Worm (Caenorhabditis elegans) whole organism, L1 larva: ENCODE results near the gene egl-21.
A peak's percentile ranks its signal among the peaks of the same experiment; 100 is the strongest.

Experiments
- C16A3.4 ChIP-seq: fragments of 150-350 bp; optimal IDR thresholded peaks from 2 replicates; lab custom pipeline; 2014; ENCODE audit warnings: missing biosample characterization, missing genetic modification characterization
- C34B4.2 ChIP-seq: sonication (generic microtip); optimal IDR thresholded peaks from 2 replicates; lab custom pipeline; 2017; ENCODE audit warnings: mild to moderate bottlenecking, missing genetic modification characterization, missing compliant biosample characterization
- F16B12.6 ChIP-seq: fragments of 150-350 bp; optimal IDR thresholded peaks from 2 replicates; lab custom pipeline; 2014; ENCODE audit warnings: missing biosample characterization, missing genetic modification characterization
- Y116A8C.19 ChIP-seq: sonication (generic microtip); optimal IDR thresholded peaks from 2 replicates; lab custom pipeline; 2016; ENCODE audit warnings: missing compliant biosample characterization, missing genetic modification characterization, borderline replicate concordance
- aha-1 ChIP-seq: fragments of 150-350 bp; optimal IDR thresholded peaks from 2 replicates; lab custom pipeline; 2014; ENCODE audit warnings: missing biosample characterization, missing genetic modification characterization
- aly-2 ChIP-seq: fragments of 150-350 bp; optimal IDR thresholded peaks from 2 replicates; lab custom pipeline; 2014; ENCODE audit warnings: missing biosample characterization, missing genetic modification characterization
- ama-1 ChIP-seq: fragments of 150-350 bp; optimal IDR thresholded peaks from 2 replicates; lab custom pipeline; 2014
- blmp-1 ChIP-seq: fragments of 150-350 bp; optimal IDR thresholded peaks from 2 replicates; lab custom pipeline; 2014; ENCODE audit warnings: missing biosample characterization, missing genetic modification characterization
- ceh-63 ChIP-seq: fragments of 200-800 bp; sonication (Bioruptor generic); optimal IDR thresholded peaks from 2 replicates; lab custom pipeline; 2018; ENCODE audit warnings: mild to moderate bottlenecking, missing genetic modification characterization, missing compliant biosample characterization
- ceh-8 ChIP-seq: fragments of 200-800 bp; sonication (Bioruptor generic); optimal IDR thresholded peaks from 2 replicates; lab custom pipeline; 2018; ENCODE audit warnings: mild to moderate bottlenecking, missing genetic modification characterization, moderate library complexity, missing compliant biosample characterization
- ceh-88 ChIP-seq: fragments of 200-800 bp; sonication (Bioruptor generic); IDR thresholded peaks from 2 replicates; pipeline ENCODE4 v1.3.6; 2022; ENCODE audit warnings: missing genetic modification characterization, missing compliant biosample characterization
- ces-1 ChIP-seq: fragments of 150-350 bp; optimal IDR thresholded peaks from 2 replicates; lab custom pipeline; 2014; ENCODE audit warnings: missing biosample characterization, missing genetic modification reagents, missing genetic modification characterization
- dsc-1 ChIP-seq: sonication (generic microtip); optimal IDR thresholded peaks from 2 replicates; lab custom pipeline; 2016; ENCODE audit warnings: mild to moderate bottlenecking, missing genetic modification characterization, missing compliant biosample characterization
- efl-1 ChIP-seq, 4 experiments: fragments of 150-350 bp; optimal IDR thresholded peaks in 3 of 4; peaks in 1 of 4; 1 replicate in 1 of 4; 2 replicates in 3 of 4; lab custom pipeline; 2014; ENCODE audit warnings: missing biosample characterization in 2 of 4, missing genetic modification characterization in 2 of 4, missing genetic modification reagents in 2 of 4
- egl-27 ChIP-seq, 2 experiments: fragments of 150-350 bp in 1 of 2; sonication (generic microtip); optimal IDR thresholded peaks; 3 replicates each; lab custom pipeline; 2017 to 2018; ENCODE audit warnings: missing biosample characterization in 2 of 2, missing genetic modification characterization in 2 of 2, missing genetic modification reagents in 2 of 2
- fkh-8 ChIP-seq: sonication (generic microtip); optimal IDR thresholded peaks from 2 replicates; lab custom pipeline; 2016; ENCODE audit warnings: mild to moderate bottlenecking, missing genetic modification characterization, missing compliant biosample characterization
- fos-1 ChIP-seq: fragments of 150-350 bp; optimal IDR thresholded peaks from 2 replicates; lab custom pipeline; 2014; ENCODE audit warnings: missing biosample characterization, missing genetic modification characterization
- hlh-17 ChIP-seq: fragments of 200-800 bp; sonication (Bioruptor generic); optimal IDR thresholded peaks from 2 replicates; lab custom pipeline; 2018; ENCODE audit warnings: missing genetic modification characterization, mild to moderate bottlenecking, missing compliant biosample characterization, moderate library complexity, borderline replicate concordance
- hpl-2 ChIP-seq: fragments of 150-350 bp; optimal IDR thresholded peaks from 2 replicates; lab custom pipeline; 2014; ENCODE audit warnings: missing biosample characterization, missing genetic modification reagents, missing genetic modification characterization
- irx-1 ChIP-seq: sonication (generic microtip); optimal IDR thresholded peaks from 2 replicates; lab custom pipeline; 2016; ENCODE audit warnings: missing genetic modification characterization, missing compliant biosample characterization
- isw-1 ChIP-seq: fragments of 200-800 bp; sonication (Bioruptor generic); IDR thresholded peaks from 2 replicates; pipeline ENCODE4 v1.3.6; 2022; ENCODE audit warnings: missing genetic modification characterization, missing compliant biosample characterization
- lin-13 ChIP-seq: fragments of 150-350 bp; optimal IDR thresholded peaks from 2 replicates; lab custom pipeline; 2014; ENCODE audit warnings: missing biosample characterization, missing genetic modification reagents, missing genetic modification characterization
- lin-15B ChIP-seq: fragments of 150-350 bp; sonication (generic microtip); optimal IDR thresholded peaks from 3 replicates; lab custom pipeline; 2014; ENCODE audit warnings: missing biosample characterization, missing genetic modification characterization
- lin-35 ChIP-seq, 2 experiments: fragments of 150-350 bp; optimal IDR thresholded peaks; 2 replicates each; lab custom pipeline; 2014; ENCODE audit warnings: missing biosample characterization in 2 of 2, missing genetic modification characterization in 2 of 2, missing genetic modification reagents in 2 of 2
- lin-39 ChIP-seq: fragments of 150-350 bp; optimal IDR thresholded peaks from 2 replicates; lab custom pipeline; 2014; ENCODE audit warnings: missing biosample characterization, missing genetic modification reagents, missing genetic modification characterization
- lsy-2 ChIP-seq, 2 experiments: fragments of 150-350 bp; optimal IDR thresholded peaks; 2 replicates each; lab custom pipeline; 2014; ENCODE audit warnings: missing biosample characterization in 2 of 2, missing genetic modification characterization in 2 of 2
- mdl-1 ChIP-seq, 2 experiments: fragments of 150-350 bp; optimal IDR thresholded peaks; 2 replicates each; lab custom pipeline; 2014 to 2017; ENCODE audit warnings: missing biosample characterization in 2 of 2, missing genetic modification characterization in 2 of 2, inconsistent platforms in 1 of 2
- mef-2 ChIP-seq: fragments of 150-350 bp; optimal IDR thresholded peaks from 2 replicates; lab custom pipeline; 2014; ENCODE audit warnings: missing biosample characterization, missing genetic modification characterization
- mep-1 ChIP-seq: fragments of 150-350 bp; optimal IDR thresholded peaks from 2 replicates; lab custom pipeline; 2014; ENCODE audit warnings: missing biosample characterization, missing genetic modification characterization
- nhr-11 ChIP-seq: fragments of 150-350 bp; optimal IDR thresholded peaks from 2 replicates; lab custom pipeline; 2014; ENCODE audit warnings: missing biosample characterization, missing genetic modification characterization
- nhr-19 ChIP-seq: fragments of 200-800 bp; sonication (Bioruptor generic); conservative IDR thresholded peaks from 2 replicates; pipeline ENCODE4 v1.3.6; 2022; ENCODE audit warnings: missing genetic modification characterization, missing compliant biosample characterization
- nhr-20 ChIP-seq: sonication (generic microtip); optimal IDR thresholded peaks from 2 replicates; lab custom pipeline; 2016; ENCODE audit warnings: mild to moderate bottlenecking, missing genetic modification characterization, missing compliant biosample characterization
- nhr-28 ChIP-seq: fragments of 150-350 bp; optimal IDR thresholded peaks from 2 replicates; lab custom pipeline; 2014; ENCODE audit warnings: missing biosample characterization, missing genetic modification characterization
- nhr-85 ChIP-seq: sonication (generic microtip); peaks from one replicate; lab custom pipeline; 2016; ENCODE audit warnings: missing genetic modification characterization, inconsistent platforms, missing compliant biosample characterization
- nhr-90 ChIP-seq: sonication (generic microtip); optimal IDR thresholded peaks from 2 replicates; lab custom pipeline; 2016; ENCODE audit warnings: mild to moderate bottlenecking, missing genetic modification characterization, missing compliant biosample characterization; ENCODE audit not compliant: poor library complexity
- pag-3 ChIP-seq: sonication (generic microtip); optimal IDR thresholded peaks from 2 replicates; lab custom pipeline; 2017; ENCODE audit warnings: missing genetic modification characterization, mild to moderate bottlenecking, missing compliant biosample characterization, antibody characterized with exemption, borderline replicate concordance; ENCODE audit not compliant: insufficient read depth
- skn-1 ChIP-seq: fragments of 150-350 bp; optimal IDR thresholded peaks from 2 replicates; lab custom pipeline; 2014; ENCODE audit warnings: missing biosample characterization, missing genetic modification characterization
- snpc-4 ChIP-seq: fragments of 150-350 bp; optimal IDR thresholded peaks from 2 replicates; lab custom pipeline; 2014; ENCODE audit warnings: missing biosample characterization, missing genetic modification characterization
- snu-23 ChIP-seq: sonication (generic microtip); optimal IDR thresholded peaks from 2 replicates; lab custom pipeline; 2016; ENCODE audit warnings: missing genetic modification characterization, missing compliant biosample characterization
- sox-4 ChIP-seq: sonication (generic microtip); optimal IDR thresholded peaks from 2 replicates; lab custom pipeline; 2016; ENCODE audit warnings: missing genetic modification characterization, missing compliant biosample characterization
- sup-37 ChIP-seq: fragments of 200-800 bp; sonication (Bioruptor generic); optimal IDR thresholded peaks from 2 replicates; lab custom pipeline; 2018; ENCODE audit warnings: mild to moderate bottlenecking, missing genetic modification characterization, missing compliant biosample characterization
- swsn-7 ChIP-seq: sonication (generic microtip); optimal IDR thresholded peaks from 2 replicates; lab custom pipeline; 2016; ENCODE audit warnings: missing genetic modification characterization, missing compliant biosample characterization
- tbx-2 ChIP-seq: sonication (generic microtip); optimal IDR thresholded peaks from 2 replicates; lab custom pipeline; 2016; ENCODE audit warnings: missing genetic modification characterization, missing compliant biosample characterization
- tlp-1 ChIP-seq: fragments of 150-350 bp; optimal IDR thresholded peaks from 2 replicates; lab custom pipeline; 2014; ENCODE audit warnings: missing biosample characterization, missing genetic modification characterization
- unc-86 ChIP-seq: sonication (generic microtip); optimal IDR thresholded peaks from 2 replicates; lab custom pipeline; 2016; ENCODE audit warnings: missing genetic modification characterization, missing compliant biosample characterization
- vab-15 ChIP-seq: sonication (generic microtip); optimal IDR thresholded peaks from 2 replicates; lab custom pipeline; 2017; ENCODE audit warnings: missing genotype, mild to moderate bottlenecking, missing genetic modification characterization, missing compliant biosample characterization
- xbp-1 ChIP-seq: sonication (generic microtip); optimal IDR thresholded peaks from 2 replicates; lab custom pipeline; 2016; ENCODE audit warnings: missing genetic modification characterization, missing compliant biosample characterization
- zag-1 ChIP-seq: fragments of 150-350 bp; optimal IDR thresholded peaks from 2 replicates; lab custom pipeline; 2014; ENCODE audit warnings: missing biosample characterization, missing genetic modification characterization
- zip-4 ChIP-seq: fragments of 200-800 bp; sonication (Bioruptor generic); optimal IDR thresholded peaks from 2 replicates; lab custom pipeline; 2018; ENCODE audit warnings: mild to moderate bottlenecking, missing genetic modification characterization, moderate library complexity, missing compliant biosample characterization
- ztf-11 ChIP-seq, 2 experiments: sonication (generic microtip); optimal IDR thresholded peaks; 2 replicates each; lab custom pipeline; 2016 to 2017; ENCODE audit warnings: missing genetic modification characterization in 2 of 2, missing biosample characterization in 1 of 2, missing compliant biosample characterization in 1 of 2
- ztf-4 ChIP-seq: fragments of 150-350 bp; optimal IDR thresholded peaks from 2 replicates; lab custom pipeline; 2014; ENCODE audit warnings: missing biosample characterization, missing genetic modification characterization

egl-21 gene

ce11 chrIV:10503750-10504232, 22.1 kb upstream of the egl-21 start (continued):
- TF ChIP-seq sox-4 (tag; lab: Kevin White, UChicago) (no peak), ceh-8 (GFP tag; lab: Kevin White, UChicago) (peak; percentile 32), dsc-1 (peak; percentile 85), swsn-7 (tag; lab: Kevin White, UChicago) (peak; percentile 69), fkh-8 (peak; percentile 91), ceh-63 (GFP tag; lab: Kevin White, UChicago) (no peak), lin-35 (GFP tag; optimal IDR thresholded peaks at IDR 0.05; lab: Kevin White, UChicago) (peak; percentile 30 to 35), fos-1 (peak; percentile 59), nhr-19 (GFP tag; lab: Robert Waterston, UW) (peak; percentile 47; the same call in 1 of the 2 replicates), unc-86 (tag; lab: Kevin White, UChicago) (peak; percentile 73), nhr-20 (tag; lab: Kevin White, UChicago) (peak; percentile 59), aha-1 (tag; lab: Kevin White, UChicago) (no peak), snu-23 (peak; percentile 76), C34B4.2 (tag; lab: Kevin White, UChicago) (no peak), Y116A8C.19 (no peak), xbp-1 (tag; lab: Kevin White, UChicago) (peak; percentile 40), ama-1 (lab: Kevin White, UChicago) (peak; percentile 25), F16B12.6 (tag; lab: Kevin White, UChicago) (peak; percentile 23), ztf-4 (tag; lab: Kevin White, UChicago) (peak; percentile 39), C16A3.4 (tag; lab: Kevin White, UChicago) (peak; percentile 16), mdl-1 (tag; optimal IDR thresholded peaks at IDR 0.05; lab: Kevin White, UChicago) (peak; percentile 9 to 56), isw-1 (GFP tag; lab: Robert Waterston, UW) (peak; percentile 43), skn-1 (tag; lab: Kevin White, UChicago) (peak; percentile 27), lsy-2 (tag; optimal IDR thresholded peaks at IDR 0.05; lab: Kevin White, UChicago) (peak; percentile 11 to 65), zag-1 (tag; lab: Kevin White, UChicago) (peak; percentile 55)

DNA sequence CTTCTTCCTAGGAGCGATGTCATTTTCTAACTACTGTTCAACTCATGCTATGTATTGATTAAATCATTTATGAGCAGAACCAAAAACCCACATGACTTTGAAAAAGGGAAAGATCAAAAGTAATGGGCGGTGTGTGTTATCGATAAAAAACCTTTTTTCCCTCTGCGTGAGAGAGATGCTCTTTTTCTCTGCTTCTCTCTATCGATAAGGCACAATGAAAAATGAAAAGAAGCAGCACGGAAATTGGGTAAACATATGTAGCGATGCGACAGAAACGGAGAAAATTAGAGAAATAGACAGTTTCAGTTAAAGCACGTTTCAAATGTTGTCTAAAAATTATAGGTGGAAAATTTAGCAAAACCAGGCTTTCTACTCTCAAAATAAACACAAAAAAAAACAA, 20.7 kb upstream of the egl-21 start:
- TF ChIP-seq tbx-2 (tag; lab: Kevin White, UChicago) (no peak), pag-3 (tag; lab: Kevin White, UChicago) (no peak), nhr-28 (tag; lab: Kevin White, UChicago) (no peak), zip-4 (GFP tag; lab: Kevin White, UChicago) (no peak), mdl-1 (tag; optimal IDR thresholded peaks at IDR 0.05; lab: Kevin White, UChicago) (peak in 1 of 2 experiments; percentile 64), ztf-11 (tag; optimal IDR thresholded peaks at IDR 0.05; lab: Kevin White, UChicago) (no peak), tlp-1 (no peak), lin-15B (no peak), nhr-11 (tag; lab: Kevin White, UChicago) (no peak), lin-39 (tag; lab: Kevin White, UChicago) (no peak), blmp-1 (no peak), snpc-4 (tag; lab: Kevin White, UChicago) (no peak), lin-13 (GFP tag; lab: Kevin White, UChicago) (no peak), ces-1 (no peak), snu-23 (peak; percentile 47), isw-1 (GFP tag; lab: Robert Waterston, UW) (no peak), aha-1 (tag; lab: Kevin White, UChicago) (no peak), nhr-85 (tag; lab: Kevin White, UChicago) (no peak), mep-1 (tag; lab: Kevin White, UChicago) (peak; percentile 40), nhr-19 (GFP tag; lab: Robert Waterston, UW) (peak; percentile 50), hpl-2 (GFP tag; lab: Kevin White, UChicago) (no peak), efl-1 (optimal IDR thresholded peaks at IDR 0.05; lab: Kevin White, UChicago) (peak; percentile 20 to 36), efl-1 (GFP tag; optimal IDR thresholded peaks at IDR 0.05 in 1 of 2; lab: Kevin White, UChicago) (peak in 1 of 2 experiments; percentile 38), nhr-90 (no peak), irx-1 (tag; lab: Kevin White, UChicago) (peak; percentile 31), hlh-17 (GFP tag; lab: Kevin White, UChicago) (no peak), fkh-8 (peak; percentile 65), sup-37 (GFP tag; lab: Kevin White, UChicago) (no peak), xbp-1 (tag; lab: Kevin White, UChicago) (no peak), aly-2 (tag; lab: Kevin White, UChicago) (no peak), ztf-4 (tag; lab: Kevin White, UChicago) (peak; percentile 23), mef-2 (tag; lab: Kevin White, UChicago) (peak; percentile 10), egl-27 (tag; optimal IDR thresholded peaks at IDR 0.05; lab: Kevin White, UChicago) (no peak), vab-15 (tag; lab: Kevin White, UChicago) (no peak), ceh-88 (GFP tag; lab: Robert Waterston, UW) (no peak)
